Worm (Caenorhabditis elegans): ENCODE data around the gene Y42A5A.3.
A peak's percentile ranks its signal among the peaks of the same experiment; 100 is the strongest.
"Not testable (repeated sequence)": the region's sequence is repeated elsewhere in the genome, so short reads cannot be mapped to it uniquely, and the experiment has no call there.

Y42A5A.3 gene

DNA sequence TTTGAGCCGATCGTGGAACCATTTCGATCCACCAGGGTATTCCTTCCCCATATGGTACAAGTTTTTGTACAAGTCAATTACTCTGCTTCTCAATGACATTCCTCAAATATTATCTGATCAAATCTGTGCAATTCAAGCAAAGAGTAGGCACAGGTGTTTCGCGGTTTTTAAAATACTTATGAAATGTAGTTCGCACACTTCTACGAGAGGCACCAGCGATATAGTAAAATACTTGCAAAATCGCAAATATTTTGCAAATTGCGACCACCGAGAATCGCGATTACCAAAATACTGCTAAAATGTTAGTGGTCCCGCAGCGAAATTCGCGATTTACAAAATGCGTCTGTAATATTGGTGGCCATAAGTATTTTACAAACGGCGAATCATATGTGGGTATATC is 13.9 kb upstream of the Y42A5A.3 start, which contains the start of gene Y42A5A.5:
Gene Y42A5A.5, minus strand, starts transcription at position 101 of the 400 bp plus-strand sequence.
- TF ChIP-seq elt-1 (tag; optimal IDR thresholded peaks at IDR 0.05; ENCODE audit: borderline replicate concordance, insufficient read depth); mab-5 (tag; optimal IDR thresholded peaks at IDR 0.05); nhr-76 (tag; optimal IDR thresholded peaks at IDR 0.05): not testable (repeated sequence)

DNA sequence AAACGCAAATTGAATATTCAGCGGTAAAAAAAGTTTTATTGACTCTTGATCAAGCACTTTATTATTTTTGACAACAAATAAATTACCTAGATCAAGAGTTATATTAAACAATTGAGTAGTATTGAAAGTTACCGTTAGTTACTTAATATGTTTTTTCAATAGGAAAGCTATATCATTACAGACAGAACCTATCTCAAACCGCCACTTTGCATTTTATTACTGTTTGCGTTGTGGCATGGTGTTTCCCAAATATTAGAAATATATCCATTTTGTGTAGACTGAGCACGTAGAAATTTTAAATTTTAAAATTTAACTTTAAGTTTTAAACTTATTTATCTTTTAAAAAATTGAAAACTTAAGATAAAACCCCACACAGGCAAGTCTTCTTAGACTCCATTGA is 8.6 kb upstream of the Y42A5A.3 start:
- TF ChIP-seq nhr-28 (tag; optimal IDR thresholded peaks at IDR 0.05) (no peak), nhr-76 (tag; optimal IDR thresholded peaks at IDR 0.05) (no peak), mls-2 (tag; optimal IDR thresholded peaks at IDR 0.05) (no peak), zip-8 (tag; optimal IDR thresholded peaks at IDR 0.05) (no peak), nhr-2 (tag; optimal IDR thresholded peaks at IDR 0.05) (no peak), blmp-1 (tag; optimal IDR thresholded peaks at IDR 0.05) (no peak), unc-39 (tag; optimal IDR thresholded peaks at IDR 0.05) (no peak), ceh-39 (tag; optimal IDR thresholded peaks at IDR 0.05) (no peak), nhr-12 (tag; optimal IDR thresholded peaks at IDR 0.05) (no peak), flh-1 (GFP tag; optimal IDR thresholded peaks at IDR 0.05) (no peak), ham-2 (GFP tag; optimal IDR thresholded peaks at IDR 0.05) (no peak), sem-2 (GFP tag; optimal IDR thresholded peaks at IDR 0.05) (no peak), ceh-83 (GFP tag; optimal IDR thresholded peaks at IDR 0.05) (no peak), cnd-1 (tag; optimal IDR thresholded peaks at IDR 0.05) (no peak), unc-120 (tag; optimal IDR thresholded peaks at IDR 0.05; ENCODE audit: poor library complexity, severe bottlenecking) (no peak), elt-3 (tag; optimal IDR thresholded peaks at IDR 0.05) (no peak), unc-62 (GFP tag; optimal IDR thresholded peaks at IDR 0.05) (no peak)

DNA sequence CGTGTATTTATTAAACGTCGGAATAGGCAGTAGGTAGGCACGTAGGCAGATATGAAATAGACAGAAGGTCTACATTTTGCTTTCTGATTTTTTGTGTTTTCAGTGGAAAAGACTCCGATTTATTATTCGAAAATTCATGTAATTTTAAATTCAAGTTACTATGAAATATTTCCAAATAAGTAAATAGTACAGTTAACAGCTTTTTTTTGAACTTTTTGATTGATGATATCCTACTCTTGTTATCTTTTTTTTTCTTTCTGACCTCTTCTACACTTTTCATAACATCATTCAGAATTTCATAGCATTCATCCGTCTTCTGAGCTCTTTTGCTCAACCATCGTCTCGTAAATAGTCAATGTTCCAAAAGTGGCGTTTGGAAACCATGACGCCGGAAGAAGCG is 2.8 kb upstream of the Y42A5A.3 start, which contains the start of gene cdkl-1:
Gene cdkl-1, plus strand, starts transcription at position 301 of the 400 bp plus-strand sequence.
- TF ChIP-seq ceh-83 (GFP tag; optimal IDR thresholded peaks at IDR 0.05) (no peak), nhr-2 (tag; optimal IDR thresholded peaks at IDR 0.05) (no peak), unc-62 (GFP tag; optimal IDR thresholded peaks at IDR 0.05) (no peak), mab-5 (tag; optimal IDR thresholded peaks at IDR 0.05) (no peak), mls-2 (tag; optimal IDR thresholded peaks at IDR 0.05) (no peak), zip-8 (tag; optimal IDR thresholded peaks at IDR 0.05) (no peak), unc-39 (tag; optimal IDR thresholded peaks at IDR 0.05) (no peak), M03D4.4 (tag; optimal IDR thresholded peaks at IDR 0.05) (no peak), ztf-11 (tag; optimal IDR thresholded peaks at IDR 0.05) (no peak), sptf-1 (tag; optimal IDR thresholded peaks at IDR 0.05) (no peak), sem-2 (GFP tag; optimal IDR thresholded peaks at IDR 0.05) (no peak), hlh-1 (tag; optimal IDR thresholded peaks at IDR 0.05) (no peak), nhr-76 (tag; optimal IDR thresholded peaks at IDR 0.05) (no peak)

DNA sequence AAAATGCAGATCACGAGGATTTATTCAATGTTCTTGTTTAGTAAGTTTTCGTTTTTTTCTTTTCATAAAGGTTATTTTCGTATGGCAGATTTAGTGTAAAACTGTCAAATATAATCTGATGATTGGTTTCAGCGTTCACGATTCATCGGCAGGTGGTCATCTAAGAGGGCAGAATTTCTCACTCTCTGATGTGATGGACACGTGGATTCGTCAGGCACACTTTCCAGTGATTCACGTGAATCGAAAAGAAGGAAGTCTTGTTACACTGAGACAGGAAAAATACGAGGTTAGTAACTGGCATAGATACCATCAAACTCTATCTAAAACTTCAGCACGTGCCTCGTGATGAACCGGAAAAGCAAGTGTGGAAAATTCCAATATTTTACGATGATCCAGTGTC is 1.1 kb downstream of the Y42A5A.3 start:
- TF ChIP-seq zip-8 (tag; optimal IDR thresholded peaks at IDR 0.05): no peak
- no peak for TF ChIP-seq ztf-11 (tag; optimal IDR thresholded peaks at IDR 0.05)

DNA sequence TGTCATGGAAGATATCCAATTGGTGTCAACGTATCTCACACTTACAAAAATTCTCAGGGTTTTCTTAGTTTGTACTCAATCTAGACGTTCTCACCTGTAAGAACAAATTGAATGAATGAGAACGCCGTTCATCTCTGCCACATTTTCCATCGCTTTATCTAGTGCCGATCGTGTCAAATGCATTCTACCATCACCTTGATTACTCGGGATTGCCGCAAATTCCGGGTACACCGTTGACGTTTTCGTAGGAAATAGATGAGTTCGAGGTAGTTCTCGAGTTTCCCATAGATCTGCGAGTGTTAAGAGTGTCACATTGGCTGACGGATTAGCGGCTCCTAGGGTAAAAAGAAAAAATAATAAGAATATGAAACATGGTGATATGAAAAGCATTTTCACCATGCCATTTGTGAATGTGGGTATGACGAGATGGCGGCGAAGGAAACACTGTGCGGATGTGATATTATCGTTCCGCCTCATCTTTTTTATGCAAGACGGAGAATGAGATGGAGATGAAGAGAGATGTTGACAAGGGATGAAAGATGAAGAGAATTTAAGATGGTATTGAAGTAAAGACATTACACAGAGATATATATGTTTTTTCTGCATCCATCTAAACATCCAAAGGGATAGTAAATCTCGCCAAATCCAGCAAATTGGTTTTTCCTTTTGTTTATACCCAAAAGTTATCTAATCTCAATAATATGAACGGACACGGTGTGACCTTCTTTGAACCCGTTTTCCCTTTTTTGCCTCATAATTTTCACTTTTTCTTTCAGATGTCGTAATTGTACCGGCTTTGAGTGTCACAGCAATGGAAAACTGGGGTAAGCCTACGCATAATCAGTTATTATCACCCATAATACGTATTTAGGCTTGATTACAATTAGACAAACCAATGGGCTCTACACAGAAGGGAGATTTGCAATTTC is 2.3 kb downstream of the Y42A5A.3 start, which contains the start of gene lact-8:
Gene lact-8, minus strand, starts transcription at position 445 of the 929 bp plus-strand sequence.
- TF ChIP-seq ham-2 (GFP tag; optimal IDR thresholded peaks at IDR 0.05) (no peak), lsy-2 (tag; optimal IDR thresholded peaks at IDR 0.05) (no peak), elt-1 (tag; optimal IDR thresholded peaks at IDR 0.05; ENCODE audit: borderline replicate concordance, insufficient read depth) (peak; percentile 90)

DNA sequence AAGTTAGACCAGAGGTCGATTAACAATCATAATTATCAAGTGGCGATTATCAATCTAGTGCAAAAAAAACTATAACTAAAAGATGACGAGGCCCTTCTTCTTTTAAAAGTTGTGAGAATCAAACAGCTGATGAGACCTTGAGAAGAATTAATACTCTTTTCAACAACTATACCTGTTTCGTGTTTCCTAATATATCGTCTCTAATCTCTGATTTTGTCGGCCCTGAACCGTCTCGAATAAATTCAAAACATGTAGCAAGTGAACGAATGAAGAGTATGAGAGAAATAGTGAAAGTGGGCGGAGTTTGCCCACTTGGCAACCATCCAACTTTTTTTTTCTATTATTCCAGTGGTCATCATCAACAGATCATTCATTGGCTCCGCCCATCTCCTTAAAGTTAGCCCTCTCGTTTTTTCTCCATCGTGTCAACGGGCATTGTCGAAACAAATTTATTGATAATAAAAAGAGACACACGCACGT is 8.2 kb downstream of the Y42A5A.3 start, which contains the start of gene Y42A5A.1:
Gene Y42A5A.1, plus strand, starts transcription at position 430 of the 480 bp plus-strand sequence.
- no peak for TF ChIP-seq zip-8 (tag; optimal IDR thresholded peaks at IDR 0.05)
- no peak for TF ChIP-seq elt-3 (tag; optimal IDR thresholded peaks at IDR 0.05)

DNA sequence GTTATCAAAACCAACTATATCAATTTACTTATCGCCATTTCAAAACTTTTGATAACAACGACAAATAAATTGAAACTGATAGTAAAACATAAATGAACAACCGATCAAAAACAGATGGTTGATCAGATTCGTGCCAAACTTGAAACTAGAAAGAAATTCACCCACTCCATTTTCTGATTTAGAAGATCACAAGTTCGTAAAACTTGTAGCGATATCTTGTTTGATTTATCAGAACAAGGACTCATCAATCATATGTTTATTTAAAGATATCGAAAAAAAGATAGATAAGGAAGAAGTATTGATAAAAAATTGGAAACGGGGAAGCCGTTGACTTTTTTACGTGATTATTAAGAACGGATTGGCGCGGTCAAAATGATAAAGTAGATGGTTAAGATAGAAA is 8.7 kb downstream of the Y42A5A.3 start:
- no peak for TF ChIP-seq nhr-12 (tag; optimal IDR thresholded peaks at IDR 0.05)
